Worm (Caenorhabditis elegans): ENCODE measurements around the gene C27F2.4.

DNA sequence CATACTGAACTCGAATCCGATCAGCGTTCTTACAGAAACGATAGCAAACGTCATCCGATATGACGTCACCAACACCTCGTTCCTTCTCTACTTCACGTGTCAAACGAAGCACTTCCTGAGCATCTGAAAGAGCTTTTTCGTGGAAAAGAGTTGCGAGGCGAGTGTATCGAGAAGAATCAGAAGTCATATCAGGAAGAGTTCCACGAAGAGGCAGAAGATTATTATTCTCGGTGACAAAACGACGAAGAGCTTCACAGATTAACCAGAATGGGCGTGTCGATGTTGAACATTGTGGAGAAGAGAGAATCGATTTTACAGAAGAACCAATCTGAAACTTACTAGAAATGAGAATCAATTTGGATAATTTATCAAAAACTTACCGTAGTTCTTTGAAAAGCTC is 41.2 kb downstream of the C27F2.4 start:
- TF ChIP-seq him-1 (tag; optimal IDR thresholded peaks at IDR 0.05): no peak
- no peak for TF ChIP-seq W03F9.2 (tag; optimal IDR thresholded peaks at IDR 0.05)
